Fruit fly (Drosophila melanogaster) whole organism: ENCODE data around the gene CG43179.

Source experiments
- CG8478 ChIP-seq: fragments of >200 bp; optimal IDR thresholded peaks from 2 replicates; lab custom pipeline; 2018; ENCODE audit warnings: inconsistent platforms
- Dll ChIP-seq: fragments of >200 bp; optimal IDR thresholded peaks from 2 replicates; lab custom pipeline; 2017
- EcR ChIP-seq, 2 experiments: fragments of >200 bp; optimal IDR thresholded peaks; 2 replicates each; lab custom pipeline; 2017; ENCODE audit warnings: missing biosample characterization in 2 of 2, missing genetic modification characterization in 2 of 2, missing genetic modification reagents in 2 of 2
- pan ChIP-seq: fragments of >200 bp; optimal IDR thresholded peaks from 2 replicates; lab custom pipeline; 2017
- psq ChIP-seq: fragments of >200 bp; optimal IDR thresholded peaks from 2 replicates; lab custom pipeline; 2017

DNA sequence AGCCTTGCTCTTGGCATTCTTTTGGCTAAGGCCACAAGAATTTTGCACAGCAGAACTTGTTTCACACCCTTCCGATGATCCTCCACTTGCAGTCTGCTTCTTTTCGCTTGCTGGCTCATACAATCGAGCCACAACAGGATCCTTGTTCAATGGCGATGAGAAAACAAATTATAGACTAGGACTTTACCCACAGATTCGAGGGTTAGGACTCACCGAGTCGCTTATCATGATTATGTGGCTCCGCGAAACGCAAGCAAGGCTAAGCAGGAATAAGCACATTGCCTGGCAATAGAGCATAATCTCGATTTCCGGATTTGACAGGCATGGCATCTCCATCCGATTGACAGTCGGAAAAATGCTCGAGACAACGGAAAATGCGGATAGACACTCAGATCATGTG lies 6.2 kb downstream of the CG43179 start, which contains the start of the genes CG14839 and CG14841:
- TF ChIP-seq CG8478 (no peak), EcR (GFP tag; optimal IDR thresholded peaks at IDR 0.05; lab: Kevin White, UChicago) (no peak), Dll (lab: Kevin White, UChicago) (no peak), psq (lab: Kevin White, UChicago) (no peak), pan (lab: Kevin White, UChicago) (no peak)
